Worm (Caenorhabditis elegans) whole organism, L1 larva: ENCODE data around the gene taap-1.

Experiments used
- egl-13 ChIP-seq: sonication (generic microtip); optimal IDR thresholded peaks from 2 replicates; lab custom pipeline; 2016; ENCODE audit warnings: missing genotype, missing genetic modification reagents, missing genetic modification characterization, missing compliant biosample characterization
- lin-13 ChIP-seq: fragments of 150-350 bp; optimal IDR thresholded peaks from 2 replicates; lab custom pipeline; 2014; ENCODE audit warnings: missing biosample characterization, missing genetic modification reagents, missing genetic modification characterization
- lsy-2 ChIP-seq, 2 experiments: fragments of 150-350 bp; optimal IDR thresholded peaks; 2 replicates each; lab custom pipeline; 2014; ENCODE audit warnings: missing biosample characterization in 2 of 2, missing genetic modification characterization in 2 of 2
- mef-2 ChIP-seq: fragments of 150-350 bp; optimal IDR thresholded peaks from 2 replicates; lab custom pipeline; 2014; ENCODE audit warnings: missing biosample characterization, missing genetic modification characterization
- nhr-12 ChIP-seq: sonication (generic microtip); optimal IDR thresholded peaks from 2 replicates; lab custom pipeline; 2017; ENCODE audit warnings: missing biosample characterization, missing genetic modification characterization
- unc-62 ChIP-seq: fragments of 150-350 bp; optimal IDR thresholded peaks from 2 replicates; lab custom pipeline; 2014; ENCODE audit warnings: missing biosample characterization, missing genetic modification reagents, missing genetic modification characterization

DNA sequence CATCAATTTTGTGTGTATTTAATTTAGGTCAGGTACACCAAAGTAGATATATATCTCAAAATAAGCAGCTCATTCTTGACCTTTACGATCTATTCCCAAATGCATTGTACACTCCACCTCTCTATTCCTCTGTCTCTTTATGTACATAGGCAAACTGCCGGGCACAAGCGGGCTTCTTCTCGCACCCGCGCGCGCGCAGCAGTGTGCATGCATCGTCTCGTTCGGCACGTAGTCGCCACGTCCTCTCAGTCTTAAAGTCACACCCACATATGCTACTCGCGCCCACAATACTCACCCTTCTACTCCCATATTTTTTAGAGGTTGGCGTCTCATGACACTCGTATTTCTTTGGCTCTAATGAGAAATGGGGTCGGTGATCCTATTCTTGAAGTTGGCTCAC, 32.2 kb downstream of the taap-1 start:
- TF ChIP-seq unc-62 (GFP tag; lab: Kevin White, UChicago) = no peak
- TF ChIP-seq mef-2 (tag; lab: Kevin White, UChicago) = no peak
- TF ChIP-seq lsy-2 (tag; optimal IDR thresholded peaks at IDR 0.05; lab: Kevin White, UChicago) = no peak
- TF ChIP-seq nhr-12 (tag; lab: Kevin White, UChicago) = no peak
- TF ChIP-seq egl-13 (tag; lab: Kevin White, UChicago) = no peak
- TF ChIP-seq lin-13 (GFP tag; lab: Kevin White, UChicago) = no peak
